Worm (Caenorhabditis elegans): ENCODE data around the gene clec-207.
A peak's percentile ranks its signal among the peaks of the same experiment; 100 is the strongest.
"Not testable (repeated sequence)": the region's sequence is repeated elsewhere in the genome, so short reads cannot be mapped to it uniquely, and the experiment has no call there.

The clec-207 gene

DNA sequence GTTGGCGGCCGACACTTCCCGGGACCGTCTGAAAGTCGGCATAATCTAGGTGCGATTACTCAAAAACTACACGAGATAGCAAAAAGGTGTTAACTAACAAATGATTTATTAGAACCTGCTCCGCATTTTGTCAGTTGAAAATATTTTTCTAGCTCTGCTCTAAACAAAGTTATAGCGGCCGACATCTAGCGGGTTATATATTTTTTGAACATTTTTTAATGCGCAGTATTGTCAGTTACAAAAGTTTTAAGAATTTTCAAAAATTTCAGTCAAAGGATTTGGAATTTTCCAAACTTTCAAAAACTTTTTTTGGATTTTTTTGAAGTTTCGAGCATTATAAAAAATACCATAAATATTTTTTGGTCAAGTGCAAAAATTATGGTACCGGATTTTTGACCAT, 14.6 kb upstream of the clec-207 start:
- no peak for TF ChIP-seq fkh-3 (tag; optimal IDR thresholded peaks at IDR 0.05)
- TF ChIP-seq hmg-20 (GFP tag; IDR thresholded peaks at IDR 0.05), result no peak
- TF ChIP-seq lin-26 (GFP tag; IDR thresholded peaks at IDR 0.05), result no peak
- no peak for TF ChIP-seq dpff-1 (tag; optimal IDR thresholded peaks at IDR 0.05)
- TF ChIP-seq ceh-91 (GFP tag; IDR thresholded peaks at IDR 0.05), result no peak
- no peak for TF ChIP-seq lsl-1 (GFP tag; optimal IDR thresholded peaks at IDR 0.05)
- TF ChIP-seq ztf-26 (tag; optimal IDR thresholded peaks at IDR 0.05), result no peak
- no peak for TF ChIP-seq Y79H2A.3 (GFP tag; conservative IDR thresholded peaks at IDR 0.05)
- TF ChIP-seq ccch-3 (GFP tag; optimal IDR thresholded peaks at IDR 0.05), result no peak
- TF ChIP-seq rcor-1 (GFP tag; IDR thresholded peaks at IDR 0.05), result no peak
- no peak for TF ChIP-seq tlf-1 (GFP tag; optimal IDR thresholded peaks at IDR 0.05)
- no peak for TF ChIP-seq gei-17 (GFP tag; optimal IDR thresholded peaks at IDR 0.05)
- TF ChIP-seq ceh-79 (tag; optimal IDR thresholded peaks at IDR 0.05), result no peak

DNA sequence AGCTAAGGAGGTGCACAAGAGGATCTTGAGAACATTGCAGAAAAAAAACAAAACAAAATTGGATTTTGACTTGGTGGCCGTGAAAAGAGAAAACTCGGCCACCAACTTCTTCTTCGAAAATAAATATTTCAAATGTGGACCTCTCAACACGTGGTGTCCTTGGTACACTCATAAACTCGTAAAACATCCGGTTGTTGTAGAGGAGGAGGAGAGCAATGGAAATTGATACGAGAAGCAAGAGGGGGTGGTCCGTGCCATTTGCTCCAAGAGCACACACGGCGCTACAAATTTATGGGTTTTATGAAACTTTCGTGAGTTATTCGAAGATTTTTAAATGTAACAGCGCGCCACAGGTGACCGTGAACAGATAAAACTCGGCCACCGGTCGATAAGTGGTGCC, 14.0 kb upstream of the clec-207 start:
- TF ChIP-seq ets-4 (GFP tag; optimal IDR thresholded peaks at IDR 0.05), result no peak
- no peak for TF ChIP-seq ceh-79 (tag; optimal IDR thresholded peaks at IDR 0.05)
- TF ChIP-seq F39B2.1 (GFP tag; IDR thresholded peaks at IDR 0.05), result no peak
- no peak for TF ChIP-seq F37B4.10 (GFP tag; IDR thresholded peaks at IDR 0.05)
- no peak for TF ChIP-seq ceh-91 (GFP tag; IDR thresholded peaks at IDR 0.05)
- TF ChIP-seq hsf-1 (GFP tag; IDR thresholded peaks at IDR 0.05), result no peak

DNA sequence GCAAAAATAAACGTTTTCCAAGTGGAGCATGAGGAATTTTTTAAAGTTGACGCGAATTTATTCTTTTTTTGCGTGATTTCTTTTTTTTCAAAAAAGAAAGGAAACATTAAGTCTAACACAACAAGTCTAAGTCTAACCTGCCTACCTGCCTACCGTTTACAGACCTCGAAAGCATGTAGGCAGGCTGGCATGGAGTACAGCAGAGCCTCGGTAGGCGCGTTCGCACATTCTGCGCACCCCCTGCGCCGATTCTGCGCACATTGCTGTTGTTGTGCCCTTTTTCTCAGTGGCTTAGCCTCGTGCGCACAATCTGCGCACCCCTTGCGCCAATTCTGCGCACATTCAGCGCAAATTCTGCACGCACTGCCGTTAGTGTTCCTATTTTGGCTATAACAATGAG, 12.0 kb upstream of the clec-207 start:
- TF ChIP-seq ztf-25 (GFP tag; IDR thresholded peaks at IDR 0.05) (0 out of 2 replicates have a peak, but pooled peaks have one; percentile 51), let-607 (tag; optimal IDR thresholded peaks at IDR 0.05) (no peak), akir-1 (GFP tag; optimal IDR thresholded peaks at IDR 0.05) (no peak), zfh-2 (GFP tag; conservative IDR thresholded peaks at IDR 0.05) (peak; percentile 56), let-526 (GFP tag; IDR thresholded peaks at IDR 0.05) (no peak), egrh-3 (GFP tag; IDR thresholded peaks at IDR 0.05) (peak; percentile 23; the same call in 1 of the 2 replicates), xnd-1 (tag; optimal IDR thresholded peaks at IDR 0.05) (no peak), gei-17 (GFP tag; optimal IDR thresholded peaks at IDR 0.05) (no peak), ztf-26 (tag; optimal IDR thresholded peaks at IDR 0.05) (no peak), rcor-1 (GFP tag; IDR thresholded peaks at IDR 0.05) (no peak), attf-5 (GFP tag; optimal IDR thresholded peaks at IDR 0.05) (no peak), tbp1 (GFP tag; optimal IDR thresholded peaks at IDR 0.05) (no peak), snpc-4 (GFP tag; optimal IDR thresholded peaks at IDR 0.05) (no peak), snpc-4 (tag; optimal IDR thresholded peaks at IDR 0.05) (no peak), nhr-80 (tag; optimal IDR thresholded peaks at IDR 0.05) (no peak), sdz-38 (tag; optimal IDR thresholded peaks at IDR 0.05) (no peak), Y79H2A.3 (GFP tag; conservative IDR thresholded peaks at IDR 0.05) (no peak), pha-4 (tag; optimal IDR thresholded peaks at IDR 0.05) (no peak)

DNA sequence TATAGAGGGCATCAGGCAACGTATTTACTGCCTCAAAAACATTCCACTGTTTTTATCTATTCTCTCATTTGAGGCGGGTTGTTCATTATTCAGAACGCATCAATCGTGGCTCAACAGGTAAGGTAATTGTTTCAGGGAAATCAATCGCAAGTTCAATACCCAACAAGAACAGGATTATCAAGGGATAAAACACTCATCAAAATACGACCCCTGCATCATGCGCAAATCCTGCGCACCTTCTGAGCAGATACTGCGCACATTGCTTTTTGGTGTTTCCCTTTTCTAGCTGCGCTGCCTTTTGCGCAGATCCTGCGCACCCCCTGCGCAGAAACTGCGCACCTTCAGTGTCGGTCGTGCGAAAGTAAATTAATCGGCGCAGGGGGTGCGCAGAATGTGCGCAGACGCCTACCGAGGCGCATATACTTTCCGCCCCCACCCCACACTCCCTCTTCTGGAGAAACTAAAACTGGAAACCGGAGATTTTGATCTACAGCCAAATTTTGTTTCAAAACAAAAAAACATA, 10.1 kb upstream of the clec-207 start, which contains the start of gene F36F12.3:
TSS of gene F36F12.3 (plus strand) at position 51 of the 523 bp plus-strand sequence.
- TF ChIP-seq zfh-2 (GFP tag; conservative IDR thresholded peaks at IDR 0.05) (0 out of 2 replicates have a peak, but pooled peaks have one; percentile 11), rpc-1 (tag; optimal IDR thresholded peaks at IDR 0.05) (peak; percentile 20), Y95B8A.8 (GFP tag; IDR thresholded peaks at IDR 0.05) (0 out of 2 replicates have a peak, but pooled peaks have one; percentile 15), F37B4.10 (GFP tag; IDR thresholded peaks at IDR 0.05) (0 out of 2 replicates have a peak, but pooled peaks have one; percentile 63), egrh-3 (GFP tag; IDR thresholded peaks at IDR 0.05) (peak; percentile 26; the same call in 1 of the 2 replicates)
- TF ChIP-seq rpc-1 (optimal IDR thresholded peaks at IDR 0.05), result not testable (repeated sequence)
